Worm (Caenorhabditis elegans): ENCODE data around the gene Y70C5C.1.
"Not testable (repeated sequence)": the region's sequence is repeated elsewhere in the genome, so short reads cannot be mapped to it uniquely, and the experiment has no call there.

Gene Y70C5C.1

DNA sequence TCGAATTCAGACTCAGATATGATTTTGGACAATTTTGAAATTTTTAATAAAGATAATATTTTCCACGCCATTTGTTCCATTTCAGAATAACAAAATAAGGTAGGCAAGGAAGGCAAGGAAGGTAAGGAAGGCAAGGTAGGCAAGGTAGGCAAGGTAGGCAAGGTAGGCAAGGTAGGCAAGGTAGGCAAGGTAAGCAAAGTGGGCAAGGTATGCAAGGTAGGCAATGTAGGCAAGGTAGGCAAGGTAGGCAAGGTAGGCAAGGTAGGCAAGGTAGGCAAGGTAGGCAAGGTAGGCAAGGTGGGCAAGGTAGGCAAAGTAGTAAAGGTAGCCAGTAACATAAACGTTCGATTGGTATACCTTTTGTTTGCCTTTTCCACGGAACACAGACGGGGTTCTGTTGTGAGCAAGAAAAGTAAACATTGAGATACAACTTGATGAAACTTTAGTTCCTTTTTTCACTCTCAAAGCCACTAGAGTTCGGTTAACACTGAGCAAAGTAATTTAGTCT is at the start of gene Y70C5C.1:
TSS of gene Y70C5C.1 (plus strand) at position 458 of the 508 bp plus-strand sequence.
- no peak for TF ChIP-seq him-1 (tag; optimal IDR thresholded peaks at IDR 0.05)
- no peak for TF ChIP-seq W03F9.2 (tag; optimal IDR thresholded peaks at IDR 0.05)
- TF ChIP-seq dao-5 (tag; optimal IDR thresholded peaks at IDR 0.05) = no peak

- TF ChIP-seq W03F9.2, him-1, dao-5 (tag; optimal IDR thresholded peaks at IDR 0.05): not testable (repeated sequence)
Observed at ce11 chrV:16654242-16654641, 45.8 kb upstream of the Y70C5C.1 start, which contains the start of gene W06G6.15. W06G6.15 (plus strand) TSS chrV:16654542.

DNA sequence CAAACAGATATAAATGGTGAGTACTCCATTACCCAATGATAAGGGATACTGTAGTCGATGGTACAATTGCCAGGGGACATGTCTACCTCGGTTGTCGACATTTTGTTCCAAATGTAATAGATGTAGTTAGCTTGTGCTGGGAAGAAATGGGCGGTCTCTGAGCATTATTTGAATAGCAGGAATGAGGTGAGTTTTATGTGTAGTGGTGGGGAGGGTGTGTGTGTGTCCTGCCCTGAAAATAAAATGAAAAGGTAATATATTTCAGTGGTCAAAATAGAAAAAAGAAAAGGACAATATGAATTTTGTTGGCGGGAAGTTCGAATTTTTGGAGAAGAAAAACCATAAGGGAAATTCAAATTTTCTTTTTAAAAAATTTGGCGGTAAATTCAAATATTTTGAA is 39.2 kb upstream of the Y70C5C.1 start, which contains the start of gene Y70C5B.2:
TSS of gene Y70C5B.2 (minus strand) at position 101 of the 400 bp plus-strand sequence.
- TF ChIP-seq dao-5, W03F9.2, him-1 (tag; optimal IDR thresholded peaks at IDR 0.05): not testable (repeated sequence)

ce11 chrV:16666647-16667046 is 33.4 kb upstream of the Y70C5C.1 start, which contains the start of gene F14F8.14:
F14F8.14 (minus strand) TSS chrV:16666747.
- TF ChIP-seq him-1 (tag; optimal IDR thresholded peaks at IDR 0.05) (no peak), dao-5 (tag; optimal IDR thresholded peaks at IDR 0.05) (no peak)

ce11 chrV:16668473-16668872 is 31.5 kb upstream of the Y70C5C.1 start, which contains the start of gene F14F8.9:
F14F8.9 (minus strand) TSS chrV:16668573.
- TF ChIP-seq him-1 (tag; optimal IDR thresholded peaks at IDR 0.05) (no peak), W03F9.2 (tag; optimal IDR thresholded peaks at IDR 0.05) (no peak), dao-5 (tag; optimal IDR thresholded peaks at IDR 0.05) (no peak)

DNA sequence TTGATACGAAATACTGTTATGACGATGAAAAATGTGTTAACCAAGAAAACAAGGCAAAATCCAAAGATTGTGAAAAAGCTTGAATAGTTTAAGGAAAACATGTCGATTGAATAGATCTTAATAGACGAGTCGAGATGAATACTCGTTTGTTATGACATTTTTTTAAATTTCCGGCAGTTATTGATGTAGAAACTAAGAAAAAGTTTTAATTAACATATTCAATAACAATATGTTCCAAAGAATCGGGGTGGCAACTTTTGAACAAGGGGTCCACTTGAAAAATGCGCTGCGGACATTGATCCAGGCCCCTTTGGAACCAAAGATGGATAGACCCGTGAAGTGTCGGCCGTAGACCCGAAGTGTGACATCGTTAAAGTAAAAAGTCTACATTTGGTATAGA is 28.8 kb upstream of the Y70C5C.1 start, which contains the start of gene str-61:
TSS of gene str-61 (minus strand) at position 101 of the 400 bp plus-strand sequence.
- no peak for TF ChIP-seq dao-5 (tag; optimal IDR thresholded peaks at IDR 0.05)
- no peak for TF ChIP-seq him-1 (tag; optimal IDR thresholded peaks at IDR 0.05)
- TF ChIP-seq W03F9.2 (tag; optimal IDR thresholded peaks at IDR 0.05) = no peak

ce11 chrV:16672198-16672597 is 27.8 kb upstream of the Y70C5C.1 start, which contains the start of gene F14F8.8:
F14F8.8 (minus strand) TSS chrV:16672298.
- TF ChIP-seq him-1 (tag; optimal IDR thresholded peaks at IDR 0.05) (no peak), W03F9.2 (tag; optimal IDR thresholded peaks at IDR 0.05) (no peak), dao-5 (tag; optimal IDR thresholded peaks at IDR 0.05) (no peak)

DNA sequence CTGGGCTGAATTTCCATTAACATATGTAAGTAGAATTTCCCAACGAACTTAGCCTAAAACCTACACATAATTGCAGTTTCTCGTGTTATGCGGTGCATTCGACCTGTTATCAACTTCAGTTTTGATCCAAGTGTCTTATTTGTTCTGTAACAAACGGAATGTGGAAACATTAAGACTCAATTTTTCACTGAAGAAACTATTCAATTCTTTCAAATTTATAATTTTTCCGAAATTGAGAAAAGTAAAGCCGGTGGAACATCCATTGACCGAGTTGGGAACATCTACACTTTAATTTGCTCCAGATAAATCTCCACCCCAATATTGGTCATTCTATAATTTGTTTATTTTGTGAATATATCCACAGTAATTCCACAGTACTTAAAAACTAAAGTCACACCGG is 25.6 kb upstream of the Y70C5C.1 start:
- TF ChIP-seq dao-5 (tag; optimal IDR thresholded peaks at IDR 0.05) = no peak
- no peak for TF ChIP-seq him-1 (tag; optimal IDR thresholded peaks at IDR 0.05)
- no peak for TF ChIP-seq W03F9.2 (tag; optimal IDR thresholded peaks at IDR 0.05)

ce11 chrV:16675553-16675952 is 24.5 kb upstream of the Y70C5C.1 start, which contains the start of gene srz-1:
srz-1 (plus strand) TSS chrV:16675853.
- TF ChIP-seq dao-5 (tag; optimal IDR thresholded peaks at IDR 0.05) = no peak
- TF ChIP-seq W03F9.2 (tag; optimal IDR thresholded peaks at IDR 0.05) = no peak
- TF ChIP-seq him-1 (tag; optimal IDR thresholded peaks at IDR 0.05) = no peak

- TF ChIP-seq W03F9.2 (tag; optimal IDR thresholded peaks at IDR 0.05) (no peak), dao-5 (tag; optimal IDR thresholded peaks at IDR 0.05) (no peak), him-1 (tag; optimal IDR thresholded peaks at IDR 0.05) (no peak)
Observed at ce11 chrV:16679237-16679636, 20.8 kb upstream of the Y70C5C.1 start, which contains the start of gene srz-103. srz-103 (minus strand) TSS chrV:16679337.

DNA sequence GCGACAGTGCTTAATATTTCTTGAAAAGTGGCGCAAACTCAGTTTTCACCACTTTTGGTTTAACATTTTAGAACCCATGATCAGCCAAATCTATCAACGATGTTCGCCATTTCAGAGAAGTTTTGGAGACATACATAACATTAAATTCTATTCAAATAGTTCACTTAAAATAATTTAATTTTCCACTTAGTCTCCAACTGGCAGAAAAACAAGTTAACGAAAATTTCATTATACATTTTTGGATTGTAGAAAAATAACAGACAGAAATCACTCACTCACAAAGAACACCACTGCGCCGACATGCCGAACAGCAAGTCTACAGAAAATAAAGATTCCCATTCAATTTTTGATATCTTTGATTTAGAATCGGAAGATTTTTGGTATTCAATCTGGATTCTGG is 20.0 kb upstream of the Y70C5C.1 start, which contains the start of gene srw-44:
TSS of gene srw-44 (plus strand) at position 301 of the 400 bp plus-strand sequence.
- TF ChIP-seq him-1 (tag; optimal IDR thresholded peaks at IDR 0.05) = no peak
- no peak for TF ChIP-seq W03F9.2 (tag; optimal IDR thresholded peaks at IDR 0.05)
- no peak for TF ChIP-seq dao-5 (tag; optimal IDR thresholded peaks at IDR 0.05)

ce11 chrV:16682886-16683285 is 17.1 kb upstream of the Y70C5C.1 start, which contains the start of gene srw-36:
srw-36 (plus strand) TSS chrV:16683186.
- no peak for TF ChIP-seq W03F9.2 (tag; optimal IDR thresholded peaks at IDR 0.05)
- no peak for TF ChIP-seq him-1 (tag; optimal IDR thresholded peaks at IDR 0.05)
- no peak for TF ChIP-seq dao-5 (tag; optimal IDR thresholded peaks at IDR 0.05)

- no peak for TF ChIP-seq him-1 (tag; optimal IDR thresholded peaks at IDR 0.05)
- no peak for TF ChIP-seq dao-5 (tag; optimal IDR thresholded peaks at IDR 0.05)
- TF ChIP-seq W03F9.2 (tag; optimal IDR thresholded peaks at IDR 0.05) = no peak
Observed at ce11 chrV:16683359-16683758, 16.6 kb upstream of the Y70C5C.1 start.

DNA sequence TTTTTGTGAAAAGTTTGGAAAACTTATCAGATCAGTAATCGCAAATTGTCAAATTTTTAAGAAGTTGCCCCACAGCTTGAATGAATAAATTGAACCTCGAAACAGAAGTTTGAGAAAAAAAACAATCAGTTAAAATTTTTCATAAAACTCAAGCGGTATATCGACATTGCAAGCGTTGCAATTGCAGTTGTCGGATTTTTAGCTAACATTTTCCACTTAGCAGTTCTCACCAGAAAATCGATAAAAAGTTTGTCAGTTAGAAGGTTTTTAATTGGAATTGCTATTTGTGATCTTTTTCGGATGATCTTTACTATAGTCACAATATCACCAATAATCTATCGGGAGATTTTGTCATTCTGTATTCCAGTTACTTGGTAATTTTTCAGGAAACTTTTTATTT is 14.3 kb upstream of the Y70C5C.1 start, which contains the start of gene srw-43:
TSS of gene srw-43 (plus strand) at position 301 of the 400 bp plus-strand sequence.
- TF ChIP-seq W03F9.2 (tag; optimal IDR thresholded peaks at IDR 0.05) (no peak), dao-5 (tag; optimal IDR thresholded peaks at IDR 0.05) (no peak), him-1 (tag; optimal IDR thresholded peaks at IDR 0.05) (no peak)

Measured in whole organism, L4/young adult.